Worm (Caenorhabditis elegans) whole organism, young adult: ENCODE measurements around the gene C16C10.1.

Source experiments
- B0261.1 ChIP-seq: sonication (generic microtip); optimal IDR thresholded peaks from 2 replicates; lab custom pipeline; 2016; ENCODE audit warnings: mild to moderate bottlenecking, missing genetic modification characterization, moderate library complexity, missing compliant biosample characterization
- C06A6.2 ChIP-seq: fragments of 200-800 bp; sonication (Bioruptor generic); conservative IDR thresholded peaks from 2 replicates; pipeline ENCODE4 v1.3.6; 2022; ENCODE audit warnings: missing genetic modification characterization, missing compliant biosample characterization
- F10E7.11 ChIP-seq: sonication (generic microtip); optimal IDR thresholded peaks from 2 replicates; lab custom pipeline; 2017; ENCODE audit warnings: mild to moderate bottlenecking, missing genetic modification characterization, moderate library complexity, missing compliant biosample characterization
- F23B12.7 ChIP-seq: sonication (generic microtip); optimal IDR thresholded peaks from 2 replicates; lab custom pipeline; 2017; ENCODE audit warnings: missing genetic modification characterization, mild to moderate bottlenecking, missing compliant biosample characterization, antibody characterized with exemption, moderate library complexity; ENCODE audit not compliant: insufficient read depth
- F52B5.7 ChIP-seq: sonication (generic microtip); optimal IDR thresholded peaks from 2 replicates; lab custom pipeline; 2016; ENCODE audit warnings: mild to moderate bottlenecking, missing genetic modification characterization, missing compliant biosample characterization
- F55B11.4 ChIP-seq: sonication (generic microtip); optimal IDR thresholded peaks from 2 replicates; lab custom pipeline; 2016; ENCODE audit warnings: missing compliant biosample characterization, missing genetic modification characterization, borderline replicate concordance; ENCODE audit not compliant: insufficient read depth
- K12H6.12 ChIP-seq: fragments of 200-800 bp; sonication (Bioruptor generic); optimal IDR thresholded peaks from 2 replicates; lab custom pipeline; 2018; ENCODE audit warnings: mild to moderate bottlenecking, missing genetic modification characterization, missing compliant biosample characterization
- Y53G8AR.9 ChIP-seq: fragments of 200-800 bp; sonication (Bioruptor generic); conservative IDR thresholded peaks from 2 replicates; pipeline ENCODE4 v1.3.6; 2022; ENCODE audit warnings: missing genetic modification reagents, missing genetic modification characterization, missing compliant biosample characterization
- Y56A3A.18 ChIP-seq: fragments of 200-800 bp; sonication (Bioruptor generic); IDR thresholded peaks from 2 replicates; pipeline ENCODE4 v1.3.6; 2022; ENCODE audit warnings: missing genetic modification reagents, missing genetic modification characterization, missing compliant biosample characterization
- Y95B8A.8 ChIP-seq: fragments of 200-800 bp; sonication (Bioruptor generic); IDR thresholded peaks from 2 replicates; pipeline ENCODE4 v1.3.6; 2022; ENCODE audit warnings: missing genetic modification reagents, missing genetic modification characterization, missing compliant biosample characterization
- athp-1 ChIP-seq: sonication (generic microtip); optimal IDR thresholded peaks from 2 replicates; lab custom pipeline; 2017; ENCODE audit warnings: mild to moderate bottlenecking, missing genetic modification characterization, missing compliant biosample characterization
- attf-3 ChIP-seq: fragments of 200-800 bp; sonication (Bioruptor generic); conservative IDR thresholded peaks from 2 replicates; pipeline ENCODE4 v1.3.6; 2022; ENCODE audit warnings: missing genetic modification reagents, missing genetic modification characterization, missing compliant biosample characterization
- attf-5 ChIP-seq: fragments of 200-800 bp; sonication (Bioruptor generic); optimal IDR thresholded peaks from 2 replicates; lab custom pipeline; 2018; ENCODE audit warnings: mild to moderate bottlenecking, missing genetic modification characterization, missing compliant biosample characterization
- cebp-2 ChIP-seq: fragments of 200-800 bp; sonication (Bioruptor generic); IDR thresholded peaks from 2 replicates; pipeline ENCODE4 v1.3.6; 2022; ENCODE audit warnings: missing genetic modification characterization, missing compliant biosample characterization
- ceh-40 ChIP-seq: fragments of 200-800 bp; sonication (Bioruptor generic); IDR thresholded peaks from 2 replicates; pipeline ENCODE4 v1.3.6; 2022; ENCODE audit warnings: missing genetic modification characterization, missing compliant biosample characterization
- ceh-58 ChIP-seq: fragments of 200-800 bp; sonication (Bioruptor generic); IDR thresholded peaks from 2 replicates; pipeline ENCODE4 v1.3.6; 2022; ENCODE audit warnings: missing genetic modification characterization, missing compliant biosample characterization
- ceh-79 ChIP-seq: sonication (generic microtip); optimal IDR thresholded peaks from 2 replicates; lab custom pipeline; 2017; ENCODE audit warnings: mild to moderate bottlenecking, missing genetic modification characterization, missing compliant biosample characterization
- ceh-91 ChIP-seq: fragments of 200-800 bp; sonication (Bioruptor generic); IDR thresholded peaks from 2 replicates; pipeline ENCODE4 v1.3.6; 2022; ENCODE audit warnings: missing genetic modification reagents, missing genetic modification characterization, missing compliant biosample characterization
- chd-7 ChIP-seq: sonication (generic microtip); optimal IDR thresholded peaks from 2 replicates; lab custom pipeline; 2016; ENCODE audit warnings: mild to moderate bottlenecking, missing genetic modification characterization, moderate library complexity, missing compliant biosample characterization
- dpl-1 ChIP-seq: fragments of 150-350 bp; optimal IDR thresholded peaks from 2 replicates; lab custom pipeline; 2014; ENCODE audit warnings: missing biosample characterization, missing genetic modification reagents, missing genetic modification characterization
- efl-1 ChIP-seq: fragments of 150-350 bp; optimal IDR thresholded peaks from 2 replicates; lab custom pipeline; 2014; ENCODE audit warnings: missing biosample characterization, missing genetic modification reagents, missing genetic modification characterization
- egl-18 ChIP-seq: fragments of 200-800 bp; sonication (Bioruptor generic); IDR thresholded peaks from 2 replicates; pipeline ENCODE4 v1.3.6; 2022; ENCODE audit warnings: missing genetic modification reagents, missing genetic modification characterization, missing compliant biosample characterization
- egl-44 ChIP-seq: fragments of 200-800 bp; sonication (Bioruptor generic); IDR thresholded peaks from 2 replicates; pipeline ENCODE4 v1.3.6; 2022; ENCODE audit warnings: missing genetic modification reagents, missing genetic modification characterization, missing compliant biosample characterization
- egrh-3 ChIP-seq: fragments of 200-800 bp; sonication (Bioruptor generic); IDR thresholded peaks from 2 replicates; pipeline ENCODE4 v1.3.6; 2022; ENCODE audit warnings: missing genetic modification reagents, missing genetic modification characterization, missing compliant biosample characterization
- him-1 ChIP-seq: sonication (generic microtip); optimal IDR thresholded peaks from 2 replicates; lab custom pipeline; 2016; ENCODE audit warnings: missing genotype, missing genetic modification reagents, missing genetic modification characterization, missing compliant biosample characterization
- lag-1 ChIP-seq: fragments of 200-800 bp; sonication (Bioruptor generic); IDR thresholded peaks from 2 replicates; pipeline ENCODE4 v1.3.6; 2022; ENCODE audit warnings: missing genetic modification reagents, missing genetic modification characterization, missing compliant biosample characterization
- lin-26 ChIP-seq: fragments of 200-800 bp; sonication (Bioruptor generic); IDR thresholded peaks from 2 replicates; pipeline ENCODE4 v1.3.6; 2022; ENCODE audit warnings: missing genetic modification reagents, missing genetic modification characterization, missing compliant biosample characterization
- lsl-1 ChIP-seq: fragments of 200-800 bp; sonication (Bioruptor generic); optimal IDR thresholded peaks from 2 replicates; lab custom pipeline; 2018; ENCODE audit warnings: mild to moderate bottlenecking, missing genetic modification characterization, moderate library complexity, missing compliant biosample characterization
- madf-10 ChIP-seq: sonication (generic microtip); optimal IDR thresholded peaks from 2 replicates; lab custom pipeline; 2016; ENCODE audit warnings: mild to moderate bottlenecking, missing genetic modification characterization, missing compliant biosample characterization
- mcd-1 ChIP-seq: fragments of 200-800 bp; sonication (Bioruptor generic); IDR thresholded peaks from 2 replicates; pipeline ENCODE4 v1.3.6; 2022; ENCODE audit warnings: missing genetic modification reagents, missing genetic modification characterization, missing compliant biosample characterization
- mel-28 ChIP-seq: sonication (generic microtip); optimal IDR thresholded peaks from 2 replicates; lab custom pipeline; 2016; ENCODE audit warnings: borderline replicate concordance, mild to moderate bottlenecking, missing genetic modification characterization, missing compliant biosample characterization
- mxl-1 ChIP-seq: sonication (generic microtip); optimal IDR thresholded peaks from 2 replicates; lab custom pipeline; 2016; ENCODE audit warnings: missing genetic modification characterization, missing compliant biosample characterization
- nfyb-1 ChIP-seq: fragments of 200-800 bp; sonication (Bioruptor generic); IDR thresholded peaks from 2 replicates; pipeline ENCODE4 v1.3.6; 2022; ENCODE audit warnings: missing genetic modification reagents, missing genetic modification characterization, missing compliant biosample characterization
- nhr-179 ChIP-seq: sonication (generic microtip); optimal IDR thresholded peaks from 2 replicates; lab custom pipeline; 2016; ENCODE audit warnings: mild to moderate bottlenecking, missing genetic modification characterization, missing compliant biosample characterization
- nhr-27 ChIP-seq: fragments of 200-800 bp; sonication (Bioruptor generic); optimal IDR thresholded peaks from 2 replicates; lab custom pipeline; 2018; ENCODE audit warnings: mild to moderate bottlenecking, missing genetic modification characterization, moderate library complexity, missing compliant biosample characterization
- nhr-80 ChIP-seq: sonication (generic microtip); optimal IDR thresholded peaks from 2 replicates; lab custom pipeline; 2016; ENCODE audit warnings: missing genetic modification characterization, missing compliant biosample characterization
- pbrm-1 ChIP-seq: fragments of 200-800 bp; sonication (Bioruptor generic); IDR thresholded peaks from 2 replicates; pipeline ENCODE4 v1.3.6; 2022; ENCODE audit warnings: missing genetic modification reagents, missing genetic modification characterization, missing compliant biosample characterization
- rec-8 ChIP-seq, 2 experiments: sonication (generic microtip); optimal IDR thresholded peaks; 2 replicates each; lab custom pipeline; 2016; ENCODE audit warnings: mild to moderate bottlenecking in 2 of 2, missing genetic modification characterization in 2 of 2, missing genetic modification reagents in 2 of 2, missing genotype in 2 of 2, missing biosample characterization in 1 of 2, missing compliant biosample characterization in 1 of 2, moderate library complexity in 1 of 2
- snpc-3.4 ChIP-seq: sonication (generic microtip); optimal IDR thresholded peaks from 2 replicates; lab custom pipeline; 2017; ENCODE audit warnings: missing genetic modification characterization, mild to moderate bottlenecking, missing compliant biosample characterization, antibody characterized with exemption, moderate library complexity, missing genotype, missing genetic modification reagents
- tbp1 ChIP-seq: fragments of 200-800 bp; sonication (Bioruptor generic); optimal IDR thresholded peaks from 2 replicates; lab custom pipeline; 2018; ENCODE audit warnings: mild to moderate bottlenecking, missing genetic modification characterization, missing compliant biosample characterization
- tbx-9 ChIP-seq: sonication (generic microtip); optimal IDR thresholded peaks from 2 replicates; lab custom pipeline; 2016; ENCODE audit warnings: borderline replicate concordance, missing genetic modification characterization, inconsistent platforms, missing compliant biosample characterization
- xnd-1 ChIP-seq: sonication (generic microtip); optimal IDR thresholded peaks from 2 replicates; lab custom pipeline; 2016; ENCODE audit warnings: missing genotype, missing genetic modification reagents, missing genetic modification characterization, missing compliant biosample characterization
- zfh-2 ChIP-seq: fragments of 200-800 bp; sonication (Bioruptor generic); conservative IDR thresholded peaks from 2 replicates; pipeline ENCODE4 v1.3.6; 2022; ENCODE audit warnings: missing genetic modification reagents, missing genetic modification characterization, missing compliant biosample characterization
- ztf-3 ChIP-seq: fragments of 200-800 bp; sonication (Bioruptor generic); optimal IDR thresholded peaks from 2 replicates; lab custom pipeline; 2018; ENCODE audit warnings: mild to moderate bottlenecking, missing genetic modification characterization, missing compliant biosample characterization

Gene C16C10.1

DNA sequence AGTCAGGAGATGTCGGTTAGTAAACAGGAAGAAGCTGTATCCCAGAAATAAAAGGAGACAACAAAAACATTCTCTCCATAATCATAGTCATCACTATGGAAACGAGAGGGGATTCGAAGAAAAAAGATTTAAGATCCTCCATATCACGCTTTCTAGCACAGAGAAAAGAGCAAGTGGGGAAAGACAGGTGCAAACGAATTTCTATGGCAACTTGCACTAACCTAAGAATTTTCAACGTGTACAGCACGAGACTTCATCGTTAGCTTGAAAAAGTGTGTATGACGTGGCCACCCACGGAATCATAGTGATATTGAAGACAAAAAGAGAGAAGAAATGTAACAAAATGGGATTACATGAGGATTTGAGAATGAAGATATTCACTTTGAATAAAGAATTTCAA lies 39.6 kb upstream of the C16C10.1 start:
- TF ChIP-seq Y56A3A.18 (GFP tag; lab: Robert Waterston, UW) (no peak), F23B12.7 (tag; lab: Kevin White, UChicago) (no peak), lsl-1 (GFP tag; lab: Kevin White, UChicago) (no peak), tbx-9 (tag; lab: Kevin White, UChicago) (no peak), efl-1 (no peak), nhr-179 (tag; lab: Kevin White, UChicago) (no peak), ceh-40 (GFP tag; lab: Robert Waterston, UW) (no peak), xnd-1 (tag; lab: Kevin White, UChicago) (no peak), rec-8 (tag; optimal IDR thresholded peaks at IDR 0.05; lab: Kevin White, UChicago) (no peak), cebp-2 (GFP tag; lab: Robert Waterston, UW) (no peak), Y53G8AR.9 (GFP tag; lab: Robert Waterston, UW) (no peak), ceh-91 (no peak), mxl-1 (tag; lab: Kevin White, UChicago) (no peak), athp-1 (no peak), K12H6.12 (no peak)

DNA sequence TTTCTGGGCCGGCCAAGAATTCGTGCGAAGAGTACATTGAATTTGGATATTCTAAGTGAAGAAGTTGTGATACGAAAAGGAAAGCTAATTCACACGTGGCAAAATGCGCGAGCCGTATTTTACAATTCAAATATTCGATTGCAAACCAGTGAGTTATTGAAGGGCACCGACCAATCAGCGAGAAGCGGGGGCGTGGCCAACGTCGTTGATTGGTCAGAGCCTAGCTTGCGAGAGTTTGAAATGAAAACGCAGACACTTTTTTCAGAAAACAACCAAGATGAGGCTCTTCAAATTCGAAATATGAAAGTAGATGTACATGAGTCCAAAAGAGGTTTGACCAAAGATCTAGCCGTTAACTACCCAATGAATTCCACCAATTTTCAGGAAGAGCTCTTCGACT lies 29.4 kb upstream of the C16C10.1 start:
- TF ChIP-seq nfyb-1 = peak; percentile 94
- no peak for TF ChIP-seq attf-3 (GFP tag; lab: Robert Waterston, UW)
- TF ChIP-seq Y95B8A.8 (GFP tag; lab: Robert Waterston, UW) = no peak
- no peak for TF ChIP-seq dpl-1
- TF ChIP-seq lin-26 = no peak
- TF ChIP-seq, all 124 proteins: peak for 1

DNA sequence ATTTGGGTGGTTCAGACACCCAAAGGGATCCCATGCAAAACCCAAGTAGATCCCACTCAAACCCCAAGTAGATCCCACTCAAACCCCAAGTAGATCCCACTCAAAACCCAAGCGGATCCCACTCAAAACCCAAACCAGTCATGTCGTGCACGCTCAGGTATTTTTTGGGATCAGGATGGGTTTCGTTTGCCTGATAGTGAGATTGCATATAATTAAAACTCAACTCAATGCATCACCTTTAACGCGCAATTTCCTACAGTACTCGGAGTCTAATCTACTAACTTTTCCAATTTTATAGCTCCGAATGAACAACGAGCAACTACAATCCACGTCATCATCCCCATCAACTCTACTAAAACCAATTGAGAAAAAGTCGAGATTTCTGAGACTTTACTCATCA lies 27.9 kb upstream of the C16C10.1 start, which contains the start of gene phlp-2:
phlp-2 (plus strand) TSS at position 301 of the 400 bp plus-strand sequence.
- TF ChIP-seq B0261.1 (tag; lab: Kevin White, UChicago) (no peak), nhr-27 (tag; lab: Kevin White, UChicago) (no peak), nfyb-1 (0 out of 2 replicates have a peak, but pooled peaks have one; percentile 19)
- TF ChIP-seq, all 124 proteins: peak for 1

DNA sequence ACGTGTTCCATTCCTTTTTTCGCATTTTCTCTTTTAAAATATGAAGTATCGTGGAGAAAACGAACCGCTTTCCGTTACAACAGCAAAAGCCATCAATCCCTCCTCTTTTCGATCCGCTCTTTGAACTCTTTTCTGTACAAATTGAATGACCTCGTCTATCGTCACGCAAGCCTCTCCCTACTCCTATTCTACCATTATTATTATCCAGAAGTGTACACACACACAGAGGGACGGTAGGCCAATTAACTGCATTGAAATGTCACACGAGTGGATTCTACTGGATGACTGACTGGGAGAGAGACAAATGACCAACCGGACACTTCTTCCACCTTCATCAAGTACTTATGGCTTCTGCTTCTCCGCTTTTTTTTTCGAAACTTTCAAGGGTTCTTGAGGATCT lies 27.0 kb upstream of the C16C10.1 start:
- no peak for TF ChIP-seq nhr-179 (tag; lab: Kevin White, UChicago)
- TF ChIP-seq mel-28 (tag; lab: Kevin White, UChicago) = no peak
- no peak for TF ChIP-seq mcd-1 (GFP tag; lab: Robert Waterston, UW)
- TF ChIP-seq nhr-80 (tag; lab: Kevin White, UChicago) = no peak
- TF ChIP-seq pbrm-1 (GFP tag; lab: Robert Waterston, UW) = peak; percentile 54; the same call in 1 of the 2 replicates
- TF ChIP-seq snpc-3.4 (tag; lab: Kevin White, UChicago) = no peak
- no peak for TF ChIP-seq madf-10 (tag; lab: Kevin White, UChicago)
- TF ChIP-seq K12H6.12 = no peak
- no peak for TF ChIP-seq F55B11.4
- no peak for TF ChIP-seq F52B5.7 (tag; lab: Kevin White, UChicago)
- TF ChIP-seq F10E7.11 (tag; lab: Kevin White, UChicago) = no peak
- no peak for TF ChIP-seq him-1 (tag; lab: Kevin White, UChicago)
- TF ChIP-seq zfh-2 (GFP tag; lab: Robert Waterston, UW) = no peak
- TF ChIP-seq attf-5 (GFP tag; lab: Kevin White, UChicago) = no peak
- TF ChIP-seq egl-18 (GFP tag; lab: Robert Waterston, UW) = no peak
- no peak for TF ChIP-seq lin-26
- no peak for TF ChIP-seq mxl-1 (tag; lab: Kevin White, UChicago)
- no peak for TF ChIP-seq chd-7
- TF ChIP-seq C06A6.2 (GFP tag; lab: Robert Waterston, UW) = no peak
- no peak for TF ChIP-seq egl-44
- TF ChIP-seq egrh-3 = no peak
- no peak for TF ChIP-seq ceh-79
- TF ChIP-seq lag-1 (GFP tag; lab: Robert Waterston, UW) = no peak
- no peak for TF ChIP-seq ceh-58
- TF ChIP-seq ztf-3 (GFP tag; lab: Kevin White, UChicago) = no peak
- TF ChIP-seq tbp1 (GFP tag; lab: Kevin White, UChicago) = no peak
- TF ChIP-seq F23B12.7 (tag; lab: Kevin White, UChicago) = no peak
